Comparison of ENCODE assay signal across 5 fruit fly cellular contexts in the genomic region with DNA sequence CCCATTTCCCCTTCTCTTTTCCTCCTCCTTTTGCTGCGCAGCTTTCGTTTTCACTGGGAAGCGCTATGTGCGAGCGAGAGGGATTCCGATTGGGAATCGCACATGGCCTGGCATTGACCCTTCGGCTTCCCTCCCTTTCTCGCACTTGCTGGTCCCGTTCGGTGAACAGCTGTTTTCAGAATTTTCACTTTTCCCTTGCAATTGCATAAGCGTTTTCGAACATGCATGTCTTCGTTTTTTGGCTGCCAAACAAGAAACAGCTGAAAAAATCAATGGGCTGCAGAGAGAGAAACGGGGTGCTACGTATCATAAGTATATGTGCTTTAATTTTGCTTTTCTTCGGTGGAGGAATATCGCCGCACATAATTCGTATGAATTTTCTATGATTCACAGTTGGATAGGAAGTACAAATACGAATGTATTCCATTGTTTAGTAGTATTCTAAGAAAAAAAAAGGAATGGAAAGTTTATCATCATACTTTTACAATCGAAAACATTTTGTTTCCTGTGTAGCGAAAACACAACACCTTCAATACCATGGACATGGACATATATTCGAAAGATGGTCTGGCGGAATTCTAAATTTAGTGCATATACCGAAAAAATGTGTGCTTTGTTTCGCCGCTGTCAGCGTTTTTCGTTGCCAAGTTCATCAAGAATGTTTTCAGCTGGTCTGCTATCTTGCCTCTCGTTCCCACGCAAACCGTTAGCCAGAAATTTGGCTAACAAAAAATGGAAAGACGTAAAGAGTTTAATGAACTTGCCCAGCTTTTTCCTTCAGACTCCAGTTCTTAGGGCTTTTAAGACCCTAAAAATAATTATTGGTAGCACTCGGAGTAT.
TF ChIP-seq lines count a peak whose summit lies in the region.

No protein-coding gene starts in this region.

TF ChIP-seq in whole organism, adult, 20 proteins besides CTCF, POLR2A, EP300 and RAD21 (continued from another document):
- TF ChIP-seq CG1620 (GFP tag; optimal IDR thresholded peaks at IDR 0.05; lab: Kevin White, UChicago) (no peak), bab1 (GFP tag; optimal IDR thresholded peaks at IDR 0.05; lab: Kevin White, UChicago) (peak; percentile 76), Clk (GFP tag; optimal IDR thresholded peaks at IDR 0.05; lab: Kevin White, UChicago) (no peak), CG14711 (tag; optimal IDR thresholded peaks at IDR 0.05; lab: Kevin White, UChicago) (peak; percentile 60)

TF ChIP-seq in whole organism, embryonic, 481 proteins besides CTCF, POLR2A, EP300 and RAD21 (continued from another document and continues in another):
- TF ChIP-seq ab (GFP tag; optimal IDR thresholded peaks at IDR 0.05; lab: Kevin White, UChicago) (no peak), CG11398 (GFP tag; optimal IDR thresholded peaks at IDR 0.05; lab: Kevin White, UChicago) (no peak), CG30020 (tag; optimal IDR thresholded peaks at IDR 0.05; lab: Kevin White, UChicago) (no peak), Ravus (GFP tag; IDR thresholded peaks at IDR 0.05; lab: Robert Waterston, UW) (no peak; the same call in 1 of the 2 replicates), stwl (tag; optimal IDR thresholded peaks at IDR 0.05; lab: Kevin White, UChicago) (no peak), Awh (GFP tag; IDR thresholded peaks at IDR 0.05; lab: Robert Waterston, UW) (no peak), CG11247 (GFP tag; IDR thresholded peaks at IDR 0.05; lab: Robert Waterston, UW) (no peak), kah (GFP tag; optimal IDR thresholded peaks at IDR 0.05; lab: Kevin White, UChicago) (peak; percentile 45), CG2116 (GFP tag; optimal IDR thresholded peaks at IDR 0.05; lab: Kevin White, UChicago) (no peak), btn (GFP tag; optimal IDR thresholded peaks at IDR 0.05; lab: Kevin White, UChicago) (no peak), CrebB (tag; optimal IDR thresholded peaks at IDR 0.05; lab: Kevin White, UChicago) (no peak), CG13624 (GFP tag; optimal IDR thresholded peaks at IDR 0.05; lab: Kevin White, UChicago) (peak; percentile 46), CG16863 (GFP tag; optimal IDR thresholded peaks at IDR 0.05; lab: Kevin White, UChicago) (peak; percentile 35), ATbp (GFP tag; optimal IDR thresholded peaks at IDR 0.05; lab: Kevin White, UChicago) (peak; percentile 32), wek (GFP tag; optimal IDR thresholded peaks at IDR 0.05; lab: Kevin White, UChicago) (no peak), sna (GFP tag; IDR thresholded peaks at IDR 0.05; lab: Robert Waterston, UW; ENCODE audit: partially characterized antibody) (no peak), CG10979 (tag; optimal IDR thresholded peaks at IDR 0.05; lab: Kevin White, UChicago) (peak; percentile 40), eve (GFP tag; optimal IDR thresholded peaks at IDR 0.05; lab: Kevin White, UChicago) (no peak), corto (GFP tag; optimal IDR thresholded peaks at IDR 0.05; lab: Kevin White, UChicago) (no peak), CG10654 (GFP tag; optimal IDR thresholded peaks at IDR 0.05; lab: Kevin White, UChicago) (no peak), CG17328 (GFP tag; IDR thresholded peaks at IDR 0.05; lab: Robert Waterston, UW) (no peak), kay (GFP tag; optimal IDR thresholded peaks at IDR 0.05; lab: Kevin White, UChicago) (no peak), ftz-f1 (GFP tag; optimal IDR thresholded peaks at IDR 0.05; lab: Kevin White, UChicago) (no peak), CG7271 (tag; optimal IDR thresholded peaks at IDR 0.05; lab: Kevin White, UChicago) (no peak), so (GFP tag; IDR thresholded peaks at IDR 0.05; lab: Robert Waterston, UW) (no peak), trh (GFP tag; optimal IDR thresholded peaks at IDR 0.05; lab: Kevin White, UChicago) (no peak), CG42726 (GFP tag; IDR thresholded peaks at IDR 0.05; lab: Robert Waterston, UW; ENCODE audit: partially characterized antibody) (no peak), Adf1 (GFP tag; IDR thresholded peaks at IDR 0.05; lab: Robert Waterston, UW) (no peak), Asciz (GFP tag; optimal IDR thresholded peaks at IDR 0.05; lab: Kevin White, UChicago) (peak; percentile 33), ind (GFP tag; optimal IDR thresholded peaks at IDR 0.05; lab: Kevin White, UChicago) (peak; percentile 25)

TF ChIP-seq in whole organism, prepupa, 60 proteins besides CTCF, POLR2A, EP300 and RAD21 (continued from another document and continues in another):
- TF ChIP-seq dsx (GFP tag; optimal IDR thresholded peaks at IDR 0.05; lab: Kevin White, UChicago; ENCODE audit: poor library complexity, severe bottlenecking) = no peak
- no peak for TF ChIP-seq CG7368 (GFP tag; optimal IDR thresholded peaks at IDR 0.05; lab: Kevin White, UChicago)
- no peak for TF ChIP-seq CG11902 (GFP tag; optimal IDR thresholded peaks at IDR 0.05; lab: Kevin White, UChicago)
- peak; percentile 81 for TF ChIP-seq Met (GFP tag; optimal IDR thresholded peaks at IDR 0.05; lab: Kevin White, UChicago)
- peak; percentile 77 for TF ChIP-seq lz (GFP tag; optimal IDR thresholded peaks at IDR 0.05; lab: Kevin White, UChicago)
- peak; percentile 67 for TF ChIP-seq achi (GFP tag; optimal IDR thresholded peaks at IDR 0.05; lab: Kevin White, UChicago)
- peak; percentile 23 for TF ChIP-seq Sox15 (GFP tag; optimal IDR thresholded peaks at IDR 0.05; lab: Kevin White, UChicago)
- 0 out of 3 replicates have a peak, but pooled peaks have one; percentile 36 for TF ChIP-seq CG8119 (GFP tag; IDR thresholded peaks at IDR 0.05; lab: Robert Waterston, UW)
- peak; percentile 32 for TF ChIP-seq CG3919 (GFP tag; optimal IDR thresholded peaks at IDR 0.05; lab: Kevin White, UChicago)
- TF ChIP-seq fkh (GFP tag; optimal IDR thresholded peaks at IDR 0.05; lab: Kevin White, UChicago) = no peak
- TF ChIP-seq Sox14 (GFP tag; optimal IDR thresholded peaks at IDR 0.05; lab: Kevin White, UChicago) = peak; percentile 61
- no peak for TF ChIP-seq CG6854 (GFP tag; optimal IDR thresholded peaks at IDR 0.05; lab: Kevin White, UChicago)
- peak; percentile 62 for TF ChIP-seq CG31627 (GFP tag; optimal IDR thresholded peaks at IDR 0.05; lab: Kevin White, UChicago)
- TF ChIP-seq Ets21C (GFP tag; optimal IDR thresholded peaks at IDR 0.05; lab: Kevin White, UChicago) = peak; percentile 55
- peak; percentile 56 for TF ChIP-seq Eip75B (GFP tag; optimal IDR thresholded peaks at IDR 0.05; lab: Kevin White, UChicago)
- TF ChIP-seq CG16779 (tag; optimal IDR thresholded peaks at IDR 0.05; lab: Kevin White, UChicago) = no peak
- peak; percentile 87 for TF ChIP-seq Eip78C (GFP tag; lab: Kevin White, UChicago)
- peak; percentile 57 for TF ChIP-seq Smox (GFP tag; optimal IDR thresholded peaks at IDR 0.05; lab: Kevin White, UChicago)
- peak; percentile 79 for TF ChIP-seq vri (GFP tag; optimal IDR thresholded peaks at IDR 0.05; lab: Kevin White, UChicago)
- TF ChIP-seq CG34406 (GFP tag; optimal IDR thresholded peaks at IDR 0.05; lab: Kevin White, UChicago) = peak; percentile 67
- no peak for TF ChIP-seq Eip93F (GFP tag; optimal IDR thresholded peaks at IDR 0.05; lab: Kevin White, UChicago)
- no peak for TF ChIP-seq Ets96B (tag; optimal IDR thresholded peaks at IDR 0.05; lab: Kevin White, UChicago)
- peak; percentile 55 for TF ChIP-seq CG15336 (GFP tag; IDR thresholded peaks at IDR 0.05; lab: Robert Waterston, UW)
- peak; percentile 44; the same call in 1 of the 3 replicates for TF ChIP-seq CG6163 (GFP tag; IDR thresholded peaks at IDR 0.05; lab: Robert Waterston, UW)
- TF ChIP-seq CG9139 (GFP tag; optimal IDR thresholded peaks at IDR 0.05; lab: Kevin White, UChicago) = no peak
- no peak for TF ChIP-seq Lpt (GFP tag; optimal IDR thresholded peaks at IDR 0.05; lab: Kevin White, UChicago)
- peak; percentile 47 for TF ChIP-seq net (GFP tag; optimal IDR thresholded peaks at IDR 0.05; lab: Kevin White, UChicago)
- peak; percentile 74 for TF ChIP-seq Hr39 (GFP tag; optimal IDR thresholded peaks at IDR 0.05; lab: Kevin White, UChicago)
- TF ChIP-seq svp (GFP tag; lab: Kevin White, UChicago) = peak; percentile 95
- peak; percentile 56 for TF ChIP-seq pdm3 (GFP tag; optimal IDR thresholded peaks at IDR 0.05; lab: Kevin White, UChicago)
- TF ChIP-seq CG10631 (GFP tag; optimal IDR thresholded peaks at IDR 0.05; lab: Kevin White, UChicago) = peak; percentile 62

TF ChIP-seq in whole organism, pupa, 21 proteins besides CTCF, POLR2A, EP300 and RAD21 (continued from another document):
- TF ChIP-seq Pif1A (GFP tag; optimal IDR thresholded peaks at IDR 0.05; lab: Kevin White, UChicago) (peak; percentile 50), D1 (tag; optimal IDR thresholded peaks at IDR 0.05; lab: Kevin White, UChicago) (no peak), CG13204 (GFP tag; optimal IDR thresholded peaks at IDR 0.05; lab: Kevin White, UChicago) (no peak)
TF ChIP-seq in whole organism, pupa: peak in this region for 11.

TF ChIP-seq in whole organism, wandering third instar larva, 38 proteins besides CTCF, POLR2A, EP300 and RAD21 (continued from another document):
- TF ChIP-seq h (GFP tag; optimal IDR thresholded peaks at IDR 0.05; lab: Kevin White, UChicago) (peak; percentile 53), sv (GFP tag; optimal IDR thresholded peaks at IDR 0.05; lab: Kevin White, UChicago) (no peak), Hr78 (GFP tag; optimal IDR thresholded peaks at IDR 0.05; lab: Kevin White, UChicago) (no peak), Jra (GFP tag; optimal IDR thresholded peaks at IDR 0.05; lab: Kevin White, UChicago) (no peak), lola (GFP tag; optimal IDR thresholded peaks at IDR 0.05; lab: Kevin White, UChicago) (no peak), Dfd (GFP tag; optimal IDR thresholded peaks at IDR 0.05; lab: Kevin White, UChicago) (no peak), rgr (GFP tag; optimal IDR thresholded peaks at IDR 0.05; lab: Kevin White, UChicago) (peak; percentile 57), Dif (GFP tag; optimal IDR thresholded peaks at IDR 0.05; lab: Kevin White, UChicago; ENCODE audit: partially characterized antibody) (no peak), psq (GFP tag; optimal IDR thresholded peaks at IDR 0.05; lab: Kevin White, UChicago) (peak; percentile 35), dmrt93B (GFP tag; optimal IDR thresholded peaks at IDR 0.05; lab: Kevin White, UChicago) (peak; percentile 51), Sp1 (GFP tag; optimal IDR thresholded peaks at IDR 0.05; lab: Kevin White, UChicago) (peak; percentile 65), HLH106 (tag; optimal IDR thresholded peaks at IDR 0.05; lab: Kevin White, UChicago) (peak; percentile 73), dsf (GFP tag; optimal IDR thresholded peaks at IDR 0.05; lab: Kevin White, UChicago; ENCODE audit: borderline replicate concordance) (no peak), foxo (GFP tag; optimal IDR thresholded peaks at IDR 0.05; lab: Kevin White, UChicago) (peak in 1 of 2 experiments; percentile 62), ey (GFP tag; optimal IDR thresholded peaks at IDR 0.05; lab: Kevin White, UChicago) (peak; percentile 64), GATAd (GFP tag; optimal IDR thresholded peaks at IDR 0.05; lab: Kevin White, UChicago) (no peak), Hr83 (GFP tag; optimal IDR thresholded peaks at IDR 0.05; lab: Kevin White, UChicago; ENCODE audit: poor library complexity, severe bottlenecking) (no peak), Myc (optimal IDR thresholded peaks at IDR 0.05; lab: Kevin White, UChicago) (no peak), pan (optimal IDR thresholded peaks at IDR 0.05; lab: Kevin White, UChicago) (no peak)
